Worm (Caenorhabditis elegans): ENCODE results near the gene C55C3.3.

- no peak for TF ChIP-seq pqm-1 (tag; optimal IDR thresholded peaks at IDR 0.05)
- TF ChIP-seq nhr-11 (tag; optimal IDR thresholded peaks at IDR 0.05), result no peak
- no peak for TF ChIP-seq R02D3.7 (tag; optimal IDR thresholded peaks at IDR 0.05)
- TF ChIP-seq madf-9 (GFP tag; conservative IDR thresholded peaks at IDR 0.05), result no peak
- TF ChIP-seq daf-19 (GFP tag; conservative IDR thresholded peaks at IDR 0.05), result no peak
- no peak for TF ChIP-seq skn-1 (tag; optimal IDR thresholded peaks at IDR 0.05)
These were observed 39.5 kb upstream of the C55C3.3 start, which contains the start of the genes srd-8 and B0547.2 for ce11 chrIV:5645514-5646052.
